Worm (Caenorhabditis elegans) whole organism, early embryonic: Measurements from ENCODE around the gene hlh-12.

ENCODE experiments used
- B0310.2 ChIP-seq: sonication (generic microtip); optimal IDR thresholded peaks from 2 replicates; lab custom pipeline; 2016; ENCODE audit warnings: mild to moderate bottlenecking, missing genetic modification characterization, missing compliant biosample characterization
- F13C5.2 ChIP-seq: sonication (generic microtip); optimal IDR thresholded peaks from 2 replicates; lab custom pipeline; 2017; ENCODE audit warnings: mild to moderate bottlenecking, missing genetic modification characterization, inconsistent platforms, missing compliant biosample characterization
- aly-1 ChIP-seq: sonication (generic microtip); optimal IDR thresholded peaks from 2 replicates; lab custom pipeline; 2016; ENCODE audit warnings: missing genetic modification characterization, missing compliant biosample characterization
- ama-1 ChIP-seq: fragments of 150-350 bp; optimal IDR thresholded peaks from 2 replicates; lab custom pipeline; 2014
- ceh-13 ChIP-seq: fragments of 200-800 bp; sonication (Bioruptor generic); optimal IDR thresholded peaks from 2 replicates; lab custom pipeline; 2018; ENCODE audit warnings: mild to moderate bottlenecking, missing genetic modification characterization, missing compliant biosample characterization
- ceh-36 ChIP-seq: sonication (generic microtip); optimal IDR thresholded peaks from 2 replicates; lab custom pipeline; 2016; ENCODE audit warnings: missing genetic modification characterization, inconsistent platforms, missing compliant biosample characterization
- ets-7 ChIP-seq: sonication (generic microtip); optimal IDR thresholded peaks from 2 replicates; lab custom pipeline; 2016; ENCODE audit warnings: missing genotype, missing genetic modification characterization, missing compliant biosample characterization
- flt-1 ChIP-seq: fragments of 200-800 bp; sonication (Bioruptor generic); IDR thresholded peaks from 2 replicates; pipeline ENCODE4 v1.3.6; 2022; ENCODE audit warnings: missing genetic modification characterization, missing compliant biosample characterization
- hmbx-1 ChIP-seq: sonication (generic microtip); optimal IDR thresholded peaks from 2 replicates; lab custom pipeline; 2016; ENCODE audit warnings: mild to moderate bottlenecking, missing genetic modification characterization, missing compliant biosample characterization
- hmg-4 ChIP-seq: fragments of 200-800 bp; sonication (Bioruptor generic); optimal IDR thresholded peaks from 2 replicates; lab custom pipeline; 2018; ENCODE audit warnings: mild to moderate bottlenecking, missing genetic modification characterization, missing compliant biosample characterization
- hnd-1 ChIP-seq: sonication (generic microtip); optimal IDR thresholded peaks from 2 replicates; lab custom pipeline; 2016; ENCODE audit warnings: missing genetic modification characterization, missing compliant biosample characterization
- pes-1 ChIP-seq: fragments of 200-800 bp; sonication (Bioruptor generic); IDR thresholded peaks from 2 replicates; pipeline ENCODE4 v1.3.6; 2022; ENCODE audit warnings: missing genetic modification reagents, missing genetic modification characterization, missing compliant biosample characterization
- scrt-1 ChIP-seq: fragments of 200-800 bp; sonication (Bioruptor generic); IDR thresholded peaks from 2 replicates; pipeline ENCODE4 v1.3.6; 2022; ENCODE audit warnings: missing genetic modification characterization, missing compliant biosample characterization
- sea-1 ChIP-seq: fragments of 200-800 bp; sonication (Bioruptor generic); conservative IDR thresholded peaks from 2 replicates; pipeline ENCODE4 v1.3.6; 2022; ENCODE audit warnings: missing genetic modification characterization, missing compliant biosample characterization
- tbx-11 ChIP-seq: fragments of 200-800 bp; sonication (Bioruptor generic); IDR thresholded peaks from 2 replicates; pipeline ENCODE4 v1.3.6; 2022; ENCODE audit warnings: missing genetic modification characterization, missing compliant biosample characterization
- tbx-37 ChIP-seq: fragments of 200-800 bp; sonication (Bioruptor generic); conservative IDR thresholded peaks from 2 replicates; pipeline ENCODE4 v1.3.6; 2022; ENCODE audit warnings: missing genetic modification reagents, missing genetic modification characterization, missing compliant biosample characterization
- tra-4 ChIP-seq: sonication (generic microtip); optimal IDR thresholded peaks from 2 replicates; lab custom pipeline; 2017; ENCODE audit warnings: missing genetic modification characterization, missing compliant biosample characterization

hlh-12 gene

DNA sequence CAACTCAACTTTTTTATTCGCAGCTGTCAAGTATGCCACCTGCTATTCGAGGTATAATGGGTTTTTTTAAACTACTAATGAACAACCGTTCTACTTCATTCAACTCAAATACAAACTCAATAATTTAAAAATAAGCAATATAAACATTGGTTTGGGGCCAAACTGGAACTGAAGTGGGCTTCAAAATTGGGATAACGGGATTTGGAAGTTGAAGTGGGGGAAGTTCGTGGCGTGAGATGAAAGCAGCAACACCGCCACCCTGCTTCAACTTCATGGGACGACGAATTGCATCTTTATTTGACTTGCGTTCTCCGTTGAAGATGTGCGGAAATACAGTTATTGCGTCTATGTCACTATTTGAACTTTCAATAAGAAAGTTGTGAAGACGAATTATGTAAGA, 730 bp downstream of the hlh-12 start:
- TF ChIP-seq tbx-11 (GFP tag; lab: Robert Waterston, UW) (no peak), F13C5.2 (tag; lab: Kevin White, UChicago) (no peak), sea-1 (GFP tag; lab: Robert Waterston, UW) (no peak), ceh-36 (tag; lab: Kevin White, UChicago) (no peak), scrt-1 (GFP tag; lab: Robert Waterston, UW) (no peak), hnd-1 (tag; lab: Kevin White, UChicago) (no peak), ets-7 (tag; lab: Kevin White, UChicago) (no peak), ama-1 (no peak), hmbx-1 (no peak), aly-1 (tag; lab: Kevin White, UChicago) (no peak), tra-4 (no peak), ceh-13 (GFP tag; lab: Kevin White, UChicago) (no peak), pes-1 (GFP tag; lab: Robert Waterston, UW) (no peak), tbx-37 (GFP tag; lab: Robert Waterston, UW) (no peak), flt-1 (GFP tag; lab: Robert Waterston, UW) (no peak), hmg-4 (GFP tag; lab: Kevin White, UChicago) (no peak), B0310.2 (tag; lab: Kevin White, UChicago) (no peak)

DNA sequence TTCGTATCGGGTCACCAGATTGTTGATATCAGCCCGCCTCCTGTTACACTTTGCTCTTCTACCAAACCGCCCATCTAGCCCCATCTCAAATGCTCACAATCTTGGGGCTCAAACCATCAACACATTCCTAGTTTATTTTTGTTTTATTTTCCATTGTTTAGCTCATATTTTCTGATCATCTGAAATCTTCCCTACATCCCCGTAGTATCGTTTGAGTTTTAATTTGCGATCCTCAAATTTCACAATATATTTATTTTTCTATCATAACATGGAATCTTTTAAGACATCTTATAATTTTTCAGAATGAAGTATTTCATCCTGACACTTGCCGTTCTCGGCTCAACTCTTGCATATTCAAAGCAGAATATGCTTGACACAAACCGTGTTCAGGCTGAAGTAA, 2.4 kb downstream of the hlh-12 start, which contains the start of gene spp-10:
Gene spp-10, plus strand, starts transcription at position 301 of the 400 bp plus-strand sequence.
- TF ChIP-seq hmbx-1 (no peak), F13C5.2 (tag; lab: Kevin White, UChicago) (no peak), flt-1 (GFP tag; lab: Robert Waterston, UW) (no peak), aly-1 (tag; lab: Kevin White, UChicago) (no peak), tbx-11 (GFP tag; lab: Robert Waterston, UW) (no peak), ama-1 (no peak), hmg-4 (GFP tag; lab: Kevin White, UChicago) (no peak), hnd-1 (tag; lab: Kevin White, UChicago) (no peak), ceh-13 (GFP tag; lab: Kevin White, UChicago) (no peak)

DNA sequence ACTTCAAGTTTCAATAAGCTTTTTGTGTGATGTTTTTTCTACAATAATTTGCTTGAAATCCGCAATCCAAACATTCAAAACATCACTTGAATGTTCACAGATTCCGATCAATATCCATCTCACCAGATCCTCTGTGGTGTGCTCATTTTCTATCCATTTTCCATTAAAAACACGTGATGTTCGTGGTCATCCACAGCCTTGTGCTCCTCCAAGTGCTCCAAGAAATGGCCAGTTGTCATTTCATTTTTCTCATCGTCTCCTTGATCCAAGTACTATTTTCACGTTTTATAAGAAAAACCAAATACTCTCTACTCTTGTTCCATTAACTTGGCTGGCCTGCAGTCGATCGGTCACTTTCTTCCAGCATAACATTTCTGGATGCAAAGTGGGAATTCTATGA, 3.1 kb downstream of the hlh-12 start:
- TF ChIP-seq B0310.2 (tag; lab: Kevin White, UChicago) (no peak), ets-7 (tag; lab: Kevin White, UChicago) (no peak), hmbx-1 (no peak), ceh-13 (GFP tag; lab: Kevin White, UChicago) (no peak), ceh-36 (tag; lab: Kevin White, UChicago) (no peak), sea-1 (GFP tag; lab: Robert Waterston, UW) (no peak), tbx-37 (GFP tag; lab: Robert Waterston, UW) (no peak)

DNA sequence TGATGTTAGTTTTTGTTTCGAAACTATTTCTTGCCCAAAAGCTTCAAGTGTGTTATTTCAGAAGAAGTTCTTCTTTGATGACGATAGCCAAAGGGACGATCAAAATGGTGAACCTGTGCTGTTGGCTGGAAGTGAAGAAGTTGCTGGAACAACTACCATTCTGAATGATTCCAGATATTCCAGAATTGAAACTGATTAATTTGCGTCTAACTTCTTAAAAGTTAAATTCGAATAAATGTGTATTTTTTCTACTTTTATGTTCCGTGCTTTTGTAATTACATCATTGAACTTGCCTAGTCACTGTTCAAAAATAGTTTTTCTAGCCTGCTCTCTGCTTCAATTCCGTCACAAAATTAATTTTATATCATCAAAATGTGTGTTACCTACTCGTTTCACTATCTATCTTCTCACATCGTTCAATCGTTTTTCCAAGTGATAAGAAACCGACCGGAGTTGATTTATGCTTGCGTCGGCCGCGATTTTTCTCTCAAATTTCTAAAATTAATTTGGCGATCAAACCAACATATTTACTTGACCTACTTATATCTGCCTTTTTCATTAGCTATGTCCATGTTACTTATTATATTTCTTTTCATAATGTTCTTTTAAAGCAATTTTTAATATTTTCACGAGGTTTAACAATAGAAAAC, 4.1 kb downstream of the hlh-12 start:
- TF ChIP-seq flt-1 (GFP tag; lab: Robert Waterston, UW) (no peak), hnd-1 (tag; lab: Kevin White, UChicago) (no peak), pes-1 (GFP tag; lab: Robert Waterston, UW) (no peak), tbx-37 (GFP tag; lab: Robert Waterston, UW) (no peak), B0310.2 (tag; lab: Kevin White, UChicago) (no peak), hmbx-1 (no peak), F13C5.2 (tag; lab: Kevin White, UChicago) (no peak), scrt-1 (GFP tag; lab: Robert Waterston, UW) (no peak)

DNA sequence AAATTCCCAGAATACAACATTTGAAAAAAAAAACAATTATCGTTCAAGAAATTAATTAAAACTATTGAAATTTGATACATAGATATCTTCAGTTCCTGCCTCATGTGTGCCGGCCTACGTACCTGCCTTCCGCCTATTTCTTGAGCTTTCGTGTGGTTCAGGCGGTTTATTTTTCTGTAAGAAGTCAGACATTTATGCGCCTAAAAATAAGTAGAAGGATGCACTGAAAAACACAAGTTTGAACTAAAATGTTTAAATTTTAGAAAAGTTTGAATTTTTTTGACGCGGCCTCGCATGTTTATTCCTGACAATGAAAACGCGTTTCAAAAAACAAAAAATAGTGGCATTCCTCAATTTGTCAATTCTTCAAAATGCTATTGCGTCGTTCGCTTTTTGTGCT, 5.5 kb downstream of the hlh-12 start, which contains the start of gene C28C12.11:
Gene C28C12.11, plus strand, starts transcription at position 301 of the 400 bp plus-strand sequence.
- TF ChIP-seq hmg-4 (GFP tag; lab: Kevin White, UChicago) (no peak), tra-4 (no peak), F13C5.2 (tag; lab: Kevin White, UChicago) (no peak), hmbx-1 (no peak), pes-1 (GFP tag; lab: Robert Waterston, UW) (no peak), B0310.2 (tag; lab: Kevin White, UChicago) (no peak), flt-1 (GFP tag; lab: Robert Waterston, UW) (no peak), sea-1 (GFP tag; lab: Robert Waterston, UW) (no peak), aly-1 (tag; lab: Kevin White, UChicago) (no peak), tbx-37 (GFP tag; lab: Robert Waterston, UW) (no peak), hnd-1 (tag; lab: Kevin White, UChicago) (no peak)

DNA sequence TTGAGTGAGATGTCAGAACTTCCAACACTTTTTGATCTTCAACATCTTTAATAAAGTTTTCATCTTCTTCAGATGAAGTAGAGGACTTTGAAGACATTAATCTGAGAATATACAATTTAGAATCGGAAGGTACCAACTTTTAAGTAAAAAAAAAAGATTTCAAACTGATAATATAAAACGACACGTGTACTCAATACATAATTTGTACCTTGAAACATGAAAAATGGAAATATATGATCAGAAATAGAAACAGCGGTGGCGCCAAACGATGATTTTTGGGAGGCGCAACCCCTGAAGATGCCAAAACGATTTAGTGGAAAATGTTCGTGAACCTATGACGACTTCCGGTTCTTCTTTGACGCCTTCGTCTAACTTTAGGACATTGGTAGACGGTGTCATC, 6.8 kb downstream of the hlh-12 start, which contains the start of gene oat-1:
Gene oat-1, minus strand, starts transcription at position 101 of the 400 bp plus-strand sequence.
- TF ChIP-seq ama-1 (no peak), ceh-36 (tag; lab: Kevin White, UChicago) (no peak), B0310.2 (tag; lab: Kevin White, UChicago) (no peak), aly-1 (tag; lab: Kevin White, UChicago) (no peak), ets-7 (tag; lab: Kevin White, UChicago) (no peak), hnd-1 (tag; lab: Kevin White, UChicago) (no peak), tra-4 (no peak), ceh-13 (GFP tag; lab: Kevin White, UChicago) (no peak), pes-1 (GFP tag; lab: Robert Waterston, UW) (no peak), sea-1 (GFP tag; lab: Robert Waterston, UW) (no peak), tbx-37 (GFP tag; lab: Robert Waterston, UW) (no peak), hmg-4 (GFP tag; lab: Kevin White, UChicago) (no peak), hmbx-1 (no peak)

DNA sequence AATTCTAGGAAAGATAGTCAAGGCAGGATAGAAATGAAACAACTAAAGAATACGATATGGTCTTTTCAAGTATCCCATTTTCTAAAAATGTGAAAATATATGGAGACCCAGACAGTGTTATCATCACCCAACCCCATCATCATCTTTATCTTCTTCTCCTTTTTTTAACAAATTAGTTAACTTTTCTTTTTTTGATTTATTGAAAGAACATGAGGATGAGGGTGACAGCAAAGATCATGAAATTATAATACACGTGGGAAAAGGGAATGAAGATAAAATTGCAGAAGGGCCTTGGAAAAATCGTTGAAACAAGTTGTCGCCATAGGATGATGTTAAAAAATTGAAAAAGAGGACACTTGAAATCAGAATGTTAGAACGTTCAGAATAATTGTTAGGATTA, 15.1 kb downstream of the hlh-12 start:
- no peak for TF ChIP-seq ama-1
- TF ChIP-seq hmbx-1 = no peak
